Fruit fly (Drosophila melanogaster) whole organism, prepupa: Measurements from ENCODE around the gene Pdhb.
A peak's percentile ranks its signal among the peaks of the same experiment; 100 is the strongest.

Source experiments
- Blimp-1 ChIP-seq: fragments of 200-800 bp; sonication (Bioruptor generic); optimal IDR thresholded peaks from 3 replicates; lab custom pipeline; 2017; ENCODE audit warnings: missing biosample characterization, missing genetic modification characterization, mild to moderate bottlenecking, moderate library complexity, missing genetic modification reagents
- CG10631 ChIP-seq: fragments of 200-800 bp; sonication (Bioruptor generic); optimal IDR thresholded peaks from 2 replicates; lab custom pipeline; 2016; ENCODE audit warnings: missing biosample characterization, missing genetic modification characterization
- CG10669 ChIP-seq: fragments of 200-800 bp; sonication (Bioruptor generic); optimal IDR thresholded peaks from 3 replicates; lab custom pipeline; 2018; ENCODE audit warnings: missing biosample characterization, mild to moderate bottlenecking, missing genetic modification characterization, moderate library complexity
- CG11294 ChIP-seq: fragments of 200-800 bp; sonication (Bioruptor generic); IDR thresholded peaks from 2 replicates; pipeline ENCODE4 v1.3.6; 2022; ENCODE audit warnings: missing biosample characterization, missing genetic modification characterization
- CG15336 ChIP-seq: fragments of 200-800 bp; sonication (Bioruptor generic); IDR thresholded peaks from 2 replicates; pipeline ENCODE4 v1.3.6; 2022; ENCODE audit warnings: missing biosample characterization, missing genetic modification characterization
- CG1621 ChIP-seq: fragments of 200-800 bp; sonication (Bioruptor generic); optimal IDR thresholded peaks from 3 replicates; lab custom pipeline; 2018; ENCODE audit warnings: missing biosample characterization, mild to moderate bottlenecking, missing genetic modification characterization
- CG16779 ChIP-seq: fragments of 200-800 bp; sonication (Bioruptor generic); optimal IDR thresholded peaks from 3 replicates; lab custom pipeline; 2017; ENCODE audit warnings: missing biosample characterization, mild to moderate bottlenecking, missing genetic modification characterization
- CG31627 ChIP-seq: fragments of 200-800 bp; sonication (Bioruptor generic); optimal IDR thresholded peaks from 3 replicates; lab custom pipeline; 2016; ENCODE audit warnings: missing biosample characterization, missing genetic modification characterization
- CG32006 ChIP-seq: fragments of 200-800 bp; sonication (Bioruptor generic); optimal IDR thresholded peaks from 3 replicates; lab custom pipeline; 2017; ENCODE audit warnings: missing biosample characterization, mild to moderate bottlenecking, missing genetic modification characterization
- CG3919 ChIP-seq: fragments of 200-800 bp; sonication (Bioruptor generic); optimal IDR thresholded peaks from 3 replicates; lab custom pipeline; 2016; ENCODE audit warnings: missing biosample characterization, missing genetic modification characterization
- CG4318 ChIP-seq: fragments of 200-800 bp; sonication (Bioruptor generic); optimal IDR thresholded peaks from 3 replicates; lab custom pipeline; 2017; ENCODE audit warnings: missing biosample characterization, mild to moderate bottlenecking, missing genetic modification characterization
- CG6163 ChIP-seq: fragments of 200-800 bp; sonication (Bioruptor generic); IDR thresholded peaks from 3 replicates; pipeline ENCODE4 v1.3.6; 2022; ENCODE audit warnings: missing biosample characterization, missing genetic modification characterization
- CG6276 ChIP-seq: fragments of 200-800 bp; sonication (Bioruptor generic); optimal IDR thresholded peaks from 2 replicates; lab custom pipeline; 2017; ENCODE audit warnings: missing biosample characterization, mild to moderate bottlenecking, missing genetic modification characterization
- CG6792 ChIP-seq: fragments of 200-800 bp; sonication (Bioruptor generic); optimal IDR thresholded peaks from 3 replicates; lab custom pipeline; 2016; ENCODE audit warnings: missing biosample characterization, missing genetic modification characterization
- CG6808 ChIP-seq: fragments of 200-800 bp; sonication (Bioruptor generic); optimal IDR thresholded peaks from 3 replicates; lab custom pipeline; 2017; ENCODE audit warnings: missing biosample characterization, missing genetic modification characterization, mild to moderate bottlenecking, moderate library complexity, missing genetic modification reagents
- CG7368 ChIP-seq: fragments of 200-800 bp; sonication (Bioruptor generic); optimal IDR thresholded peaks from 3 replicates; lab custom pipeline; 2016; ENCODE audit warnings: missing biosample characterization, missing genetic modification characterization
- CG8119 ChIP-seq: fragments of 200-800 bp; sonication (Bioruptor generic); IDR thresholded peaks from 3 replicates; pipeline ENCODE4 v1.3.6; 2022; ENCODE audit warnings: missing biosample characterization, missing genetic modification characterization
- CG8319 ChIP-seq: fragments of 200-800 bp; sonication (Bioruptor generic); optimal IDR thresholded peaks from 3 replicates; lab custom pipeline; 2016; ENCODE audit warnings: missing biosample characterization, missing genetic modification characterization
- CG9139 ChIP-seq: fragments of 200-800 bp; sonication (Bioruptor generic); optimal IDR thresholded peaks from 3 replicates; lab custom pipeline; 2017; ENCODE audit warnings: missing biosample characterization, mild to moderate bottlenecking, missing genetic modification characterization
- Eip75B ChIP-seq: fragments of 200-800 bp; sonication (Bioruptor generic); optimal IDR thresholded peaks from 3 replicates; lab custom pipeline; 2016; ENCODE audit warnings: missing biosample characterization, missing genetic modification characterization
- Eip78C ChIP-seq: fragments of 200-800 bp; sonication (Bioruptor generic); peaks from one replicate; lab custom pipeline; 2016; ENCODE audit warnings: missing biosample characterization, missing genetic modification characterization
- Ets96B ChIP-seq: fragments of 200-800 bp; optimal IDR thresholded peaks from 2 replicates; lab custom pipeline; 2019; ENCODE audit warnings: missing biosample characterization, mild to moderate bottlenecking, missing genetic modification characterization, moderate library complexity
- Hr38 ChIP-seq: sonication (Bioruptor generic); optimal IDR thresholded peaks from 2 replicates; lab custom pipeline; 2016; ENCODE audit warnings: missing biosample characterization, missing genetic modification characterization
- Hr39 ChIP-seq: fragments of 200-800 bp; sonication (Bioruptor generic); optimal IDR thresholded peaks from 2 replicates; lab custom pipeline; 2016; ENCODE audit warnings: missing biosample characterization, missing genetic modification characterization
- OdsH ChIP-seq: fragments of 200-800 bp; sonication (Bioruptor generic); optimal IDR thresholded peaks from 3 replicates; lab custom pipeline; 2016; ENCODE audit warnings: missing biosample characterization, missing genetic modification characterization
- Sox14 ChIP-seq: fragments of 200-800 bp; sonication (Bioruptor generic); optimal IDR thresholded peaks from 3 replicates; lab custom pipeline; 2016; ENCODE audit warnings: missing biosample characterization, missing genetic modification characterization
- achi ChIP-seq: fragments of 200-800 bp; sonication (Bioruptor generic); optimal IDR thresholded peaks from 3 replicates; lab custom pipeline; 2016; ENCODE audit warnings: missing biosample characterization, missing genetic modification characterization
- cyc ChIP-seq: fragments of 200-800 bp; sonication (Bioruptor generic); optimal IDR thresholded peaks from 3 replicates; lab custom pipeline; 2016; ENCODE audit warnings: missing biosample characterization, missing genetic modification characterization
- dsx ChIP-seq: fragments of 200-800 bp; optimal IDR thresholded peaks from 3 replicates; lab custom pipeline; 2019; ENCODE audit warnings: missing biosample characterization, mild to moderate bottlenecking, missing genetic modification characterization, moderate library complexity; ENCODE audit not compliant: poor library complexity, severe bottlenecking
- eg ChIP-seq: fragments of 200-800 bp; sonication (Bioruptor generic); IDR thresholded peaks from 3 replicates; pipeline ENCODE4 v1.3.6; 2022; ENCODE audit warnings: missing biosample characterization, missing genetic modification characterization
- esn ChIP-seq: fragments of 200-800 bp; sonication (Bioruptor generic); optimal IDR thresholded peaks from 2 replicates; lab custom pipeline; 2016; ENCODE audit warnings: missing biosample characterization, mild to moderate bottlenecking, missing genetic modification characterization, moderate library complexity
- fd59A ChIP-seq: fragments of 200-800 bp; sonication (Bioruptor generic); optimal IDR thresholded peaks from 2 replicates; lab custom pipeline; 2017; ENCODE audit warnings: missing biosample characterization, mild to moderate bottlenecking, missing genetic modification characterization, missing genetic modification reagents
- fd85E ChIP-seq: fragments of 200-800 bp; sonication (Bioruptor generic); optimal IDR thresholded peaks from 3 replicates; lab custom pipeline; 2016; ENCODE audit warnings: missing biosample characterization, missing genetic modification characterization
- fkh ChIP-seq: fragments of 200-800 bp; sonication (Bioruptor generic); optimal IDR thresholded peaks from 3 replicates; lab custom pipeline; 2017; ENCODE audit warnings: missing biosample characterization, mild to moderate bottlenecking, missing genetic modification characterization, moderate library complexity
- lz ChIP-seq: fragments of 200-800 bp; sonication (Bioruptor generic); optimal IDR thresholded peaks from 3 replicates; lab custom pipeline; 2016; ENCODE audit warnings: missing biosample characterization, missing genetic modification characterization
- net ChIP-seq: fragments of 200-800 bp; sonication (Bioruptor generic); optimal IDR thresholded peaks from 3 replicates; lab custom pipeline; 2016; ENCODE audit warnings: missing biosample characterization, missing genetic modification characterization
- pdm3 ChIP-seq: fragments of 200-800 bp; sonication (Bioruptor generic); optimal IDR thresholded peaks from 3 replicates; lab custom pipeline; 2016; ENCODE audit warnings: missing biosample characterization, missing genetic modification characterization
- ss ChIP-seq, 2 experiments: fragments of 200-800 bp; sonication (Bioruptor generic); optimal IDR thresholded peaks; 2 replicates in 1 of 2; 3 replicates in 1 of 2; lab custom pipeline; 2017 to 2018; ENCODE audit warnings: mild to moderate bottlenecking in 2 of 2, missing biosample characterization in 2 of 2, missing genetic modification characterization in 2 of 2, moderate library complexity in 1 of 2
- svp ChIP-seq: fragments of 200-800 bp; sonication (Bioruptor generic); peaks from one replicate; lab custom pipeline; 2016; ENCODE audit warnings: missing biosample characterization, missing genetic modification characterization

The Pdhb gene

dm6 chr3R:29139767-29140755 is 27.2 kb downstream of the Pdhb start:
- TF ChIP-seq CG4318 (GFP tag; lab: Kevin White, UChicago) = no peak
- no peak for TF ChIP-seq Hr38 (GFP tag; lab: Kevin White, UChicago)
- peak; percentile 68 for TF ChIP-seq CG10669 (GFP tag; lab: Kevin White, UChicago)
- peak; percentile 29 for TF ChIP-seq CG6808 (GFP tag; lab: Kevin White, UChicago)
- peak in 1 of 2 experiments; percentile 20 for TF ChIP-seq ss (GFP tag; optimal IDR thresholded peaks at IDR 0.05; lab: Kevin White, UChicago)
- TF ChIP-seq eg (GFP tag; lab: Robert Waterston, UW) = no peak
- peak; percentile 29 for TF ChIP-seq CG3919 (GFP tag; lab: Kevin White, UChicago)
- peak; percentile 29 for TF ChIP-seq CG9139 (GFP tag; lab: Kevin White, UChicago)
- TF ChIP-seq CG7368 (GFP tag; lab: Kevin White, UChicago) = peak; percentile 14
- TF ChIP-seq fkh (GFP tag; lab: Kevin White, UChicago) = peak; percentile 32
- TF ChIP-seq achi = peak; percentile 8
- peak; percentile 5 for TF ChIP-seq dsx (GFP tag; lab: Kevin White, UChicago)
- no peak for TF ChIP-seq CG16779
- TF ChIP-seq svp (GFP tag; lab: Kevin White, UChicago) = peak; percentile 92
- TF ChIP-seq Eip78C = peak; percentile 53
- peak; percentile 37; the same call in 1 of the 3 replicates for TF ChIP-seq CG6163 (GFP tag; lab: Robert Waterston, UW)
- peak; percentile 36 for TF ChIP-seq Ets96B
- no peak for TF ChIP-seq net (GFP tag; lab: Kevin White, UChicago)
- TF ChIP-seq pdm3 = no peak
- TF ChIP-seq, all 60 proteins: peak for 13

DNA sequence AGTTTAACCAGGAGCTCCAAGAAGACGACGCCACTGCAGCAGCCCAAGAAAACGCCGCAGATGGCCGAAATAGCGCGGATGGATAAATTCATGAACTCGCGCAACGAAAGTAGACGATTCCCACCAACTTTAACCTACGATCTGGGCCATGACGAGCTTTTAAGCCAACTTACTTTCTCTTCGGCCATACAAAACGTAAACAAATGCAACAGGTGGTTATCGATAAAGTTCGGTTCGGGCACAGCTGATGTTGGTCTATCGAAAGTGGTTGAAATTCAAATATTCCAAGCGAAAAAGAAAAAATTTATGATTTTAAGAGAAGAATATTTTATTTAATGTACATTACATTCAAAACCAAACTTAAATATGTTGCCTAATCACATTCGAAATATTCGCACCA is 33.8 kb downstream of the Pdhb start, which contains the start of gene CG14511:
TSS of gene CG14511 (minus strand) at position 184 of the 400 bp plus-strand sequence.
- no peak for TF ChIP-seq CG1621 (tag; lab: Kevin White, UChicago)
- TF ChIP-seq Eip78C = peak; percentile 2
- TF ChIP-seq Blimp-1 (GFP tag; lab: Kevin White, UChicago) = peak; percentile 22

DNA sequence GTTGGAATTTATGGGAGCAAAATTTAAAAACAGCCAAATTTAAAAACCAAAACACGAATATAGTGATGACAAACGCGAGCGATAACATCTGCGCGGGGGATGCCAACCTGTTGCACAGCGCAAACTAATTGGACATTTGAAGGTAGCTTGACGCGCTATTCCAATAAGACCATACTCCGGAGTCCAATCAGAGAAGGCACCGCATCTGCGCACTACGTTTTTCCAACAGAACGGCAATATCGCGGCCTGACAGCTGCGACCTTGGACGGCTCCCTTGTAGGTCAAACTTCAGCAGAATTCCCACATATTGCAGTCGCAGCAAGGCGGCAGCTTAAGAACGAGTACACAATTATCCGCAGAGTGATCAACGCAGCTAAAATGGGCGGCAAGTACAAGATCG is 35.2 kb downstream of the Pdhb start, which contains the start of the genes CG11882 and Pglym78:
TSS of gene CG11882 (minus strand) at position 101 of the 400 bp plus-strand sequence.
TSS of gene Pglym78 (plus strand) at position 177 of the 400 bp plus-strand sequence.
- no peak for TF ChIP-seq fd85E (GFP tag; lab: Kevin White, UChicago)
- no peak for TF ChIP-seq Ets96B
- no peak for TF ChIP-seq CG15336 (GFP tag; lab: Robert Waterston, UW)
- no peak for TF ChIP-seq CG6276
- TF ChIP-seq achi = peak; percentile 100
- TF ChIP-seq esn (GFP tag; lab: Kevin White, UChicago) = peak; percentile 33
- peak; percentile 93 for TF ChIP-seq CG1621 (tag; lab: Kevin White, UChicago)
- peak in 1 of 2 experiments; percentile 27 for TF ChIP-seq ss (GFP tag; optimal IDR thresholded peaks at IDR 0.05; lab: Kevin White, UChicago)
- no peak for TF ChIP-seq CG32006
- TF ChIP-seq fkh (GFP tag; lab: Kevin White, UChicago) = no peak
- TF ChIP-seq Eip75B = peak; percentile 80
- no peak for TF ChIP-seq OdsH
- peak; percentile 96 for TF ChIP-seq svp (GFP tag; lab: Kevin White, UChicago)
- TF ChIP-seq CG10631 = no peak
- no peak for TF ChIP-seq CG10669 (GFP tag; lab: Kevin White, UChicago)
- no peak for TF ChIP-seq fd59A (GFP tag; lab: Kevin White, UChicago)
- TF ChIP-seq CG6163 (GFP tag; lab: Robert Waterston, UW) = peak; percentile 57; the same call in 2 of the 3 replicates
- peak; percentile 36 for TF ChIP-seq Eip78C
- peak; percentile 24 for TF ChIP-seq cyc (GFP tag; lab: Kevin White, UChicago)
- peak; percentile 94 for TF ChIP-seq Hr39
- no peak for TF ChIP-seq CG6792 (GFP tag; lab: Kevin White, UChicago)
- TF ChIP-seq CG8319 (GFP tag; lab: Kevin White, UChicago) = no peak
- TF ChIP-seq CG8119 = no peak
- TF ChIP-seq CG31627 (GFP tag; lab: Kevin White, UChicago) = peak; percentile 12
- no peak for TF ChIP-seq Blimp-1 (GFP tag; lab: Kevin White, UChicago)
- no peak for TF ChIP-seq CG4318 (GFP tag; lab: Kevin White, UChicago)
- no peak for TF ChIP-seq CG11294
- peak; percentile 9 for TF ChIP-seq lz (GFP tag; lab: Kevin White, UChicago)
- TF ChIP-seq Sox14 (GFP tag; lab: Kevin White, UChicago) = peak; percentile 89
- no peak for TF ChIP-seq CG3919 (GFP tag; lab: Kevin White, UChicago)
- TF ChIP-seq, all 60 proteins: peak for 13
